Worm (Caenorhabditis elegans) whole organism, L3 larva: ENCODE data around the gene cul-1.

Source experiments
- mdl-1 ChIP-seq: fragments of 150-350 bp; optimal IDR thresholded peaks from 2 replicates; lab custom pipeline; 2014; ENCODE audit warnings: missing biosample characterization, missing genetic modification characterization
- nhr-23 ChIP-seq: fragments of 150-350 bp; optimal IDR thresholded peaks from 2 replicates; lab custom pipeline; 2014; ENCODE audit warnings: missing biosample characterization, missing genetic modification reagents, missing genetic modification characterization
- skn-1 ChIP-seq: fragments of 150-350 bp; optimal IDR thresholded peaks from 2 replicates; lab custom pipeline; 2014; ENCODE audit warnings: missing biosample characterization, missing genetic modification characterization
- ztf-4 ChIP-seq: fragments of 150-350 bp; optimal IDR thresholded peaks from 2 replicates; lab custom pipeline; 2014; ENCODE audit warnings: missing biosample characterization, missing genetic modification characterization

ce11 chrIII:10519615-10520014 lies 48.6 kb downstream of the cul-1 start:
- TF ChIP-seq mdl-1 (no peak), nhr-23 (tag; lab: Kevin White, UChicago) (no peak), ztf-4 (tag; lab: Kevin White, UChicago) (no peak), skn-1 (tag; lab: Kevin White, UChicago) (no peak)
